Fruit fly (Drosophila melanogaster): ENCODE measurements around the gene Cog8.

Cog8 gene

DNA sequence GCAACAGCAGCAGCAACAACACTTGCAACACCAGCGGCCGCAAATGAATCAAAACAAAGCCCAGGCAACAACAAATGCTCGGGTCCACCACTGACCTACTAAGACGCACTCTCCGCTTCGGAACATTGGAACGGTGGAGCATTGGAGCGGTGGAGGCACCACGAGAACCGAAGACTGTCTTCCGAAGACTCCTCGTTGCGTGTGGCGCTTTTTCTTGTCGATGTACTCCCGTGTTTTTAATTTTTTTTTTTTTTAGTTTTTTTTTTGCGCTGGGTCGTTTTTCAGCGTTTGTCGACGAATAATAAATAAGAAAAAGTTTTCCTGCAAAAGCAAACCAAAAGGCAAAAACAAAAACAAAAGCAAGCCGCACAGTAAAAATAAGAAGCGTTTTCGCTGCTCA lies 1.9 kb upstream of the Cog8 start:
- TF ChIP-seq psq (optimal IDR thresholded peaks at IDR 0.05) (no peak), Dll (optimal IDR thresholded peaks at IDR 0.05) (no peak), pan (optimal IDR thresholded peaks at IDR 0.05) (no peak), EcR (GFP tag; optimal IDR thresholded peaks at IDR 0.05) (no peak), usp (GFP tag; optimal IDR thresholded peaks at IDR 0.05) (no peak), CG8478 (optimal IDR thresholded peaks at IDR 0.05) (no peak)

DNA sequence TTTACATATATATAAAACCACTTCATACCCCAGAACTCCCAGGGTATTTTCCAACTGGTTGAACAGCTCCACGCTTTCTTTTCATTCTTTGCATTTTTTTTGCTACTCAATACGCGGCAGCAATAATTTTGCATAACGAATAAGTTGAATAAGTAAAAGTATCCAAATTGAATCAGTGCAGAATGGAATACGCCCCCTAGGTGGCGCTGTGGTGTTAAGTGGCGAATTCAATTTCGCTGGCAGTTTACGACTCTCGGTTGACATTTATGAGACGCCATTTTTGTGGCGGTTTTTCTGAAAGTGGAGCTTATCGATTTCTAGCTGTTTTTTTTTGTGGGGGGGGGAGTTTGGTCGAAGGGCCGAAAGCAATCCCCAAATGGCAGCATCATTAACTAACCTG lies 4.8 kb downstream of the Cog8 start:
- TF ChIP-seq usp (GFP tag; optimal IDR thresholded peaks at IDR 0.05) = no peak
- no peak for TF ChIP-seq pan (optimal IDR thresholded peaks at IDR 0.05)
- TF ChIP-seq CG8478 (optimal IDR thresholded peaks at IDR 0.05) = no peak
- no peak for TF ChIP-seq psq (optimal IDR thresholded peaks at IDR 0.05)

DNA sequence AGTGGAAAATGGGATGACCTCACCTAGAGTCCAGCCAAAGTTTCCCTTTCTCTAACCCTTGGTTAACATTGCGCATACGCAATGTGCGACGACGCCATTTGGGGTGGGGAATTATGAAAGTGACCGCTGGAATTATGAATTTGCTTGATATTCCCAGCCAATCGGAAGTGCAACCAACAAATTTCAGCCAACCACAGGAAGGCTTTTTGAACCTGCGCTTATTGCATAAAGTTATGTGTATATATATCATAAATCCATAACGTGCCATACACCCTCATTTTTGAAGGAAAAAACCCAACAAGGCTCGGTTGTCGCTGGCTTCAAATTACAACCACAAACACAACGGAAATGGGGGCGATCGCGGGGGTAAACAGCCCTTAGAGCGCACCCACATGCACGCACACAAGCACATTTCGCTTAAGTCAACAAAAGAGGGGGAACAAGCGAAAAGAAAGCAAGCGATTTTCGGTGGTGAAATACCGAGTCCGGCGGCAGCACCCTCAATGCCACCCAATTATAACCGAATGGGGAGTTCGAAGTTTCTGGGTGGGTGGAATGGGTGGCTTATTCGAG lies 10.2 kb downstream of the Cog8 start:
- TF ChIP-seq Dll (optimal IDR thresholded peaks at IDR 0.05) = no peak

- TF ChIP-seq EcR (GFP tag; optimal IDR thresholded peaks at IDR 0.05) (no peak), pan (optimal IDR thresholded peaks at IDR 0.05) (no peak), CG8478 (optimal IDR thresholded peaks at IDR 0.05) (no peak), Dll (optimal IDR thresholded peaks at IDR 0.05) (no peak), psq (optimal IDR thresholded peaks at IDR 0.05) (no peak), usp (GFP tag; optimal IDR thresholded peaks at IDR 0.05) (no peak)
Observed at dm6 chr2L:11484407-11484806, 14.3 kb downstream of the Cog8 start, which contains the start of the genes CG43355 and sala. CG43355 (plus strand) TSS chr2L:11484707. sala (plus strand) TSS chr2L:11484707.

DNA sequence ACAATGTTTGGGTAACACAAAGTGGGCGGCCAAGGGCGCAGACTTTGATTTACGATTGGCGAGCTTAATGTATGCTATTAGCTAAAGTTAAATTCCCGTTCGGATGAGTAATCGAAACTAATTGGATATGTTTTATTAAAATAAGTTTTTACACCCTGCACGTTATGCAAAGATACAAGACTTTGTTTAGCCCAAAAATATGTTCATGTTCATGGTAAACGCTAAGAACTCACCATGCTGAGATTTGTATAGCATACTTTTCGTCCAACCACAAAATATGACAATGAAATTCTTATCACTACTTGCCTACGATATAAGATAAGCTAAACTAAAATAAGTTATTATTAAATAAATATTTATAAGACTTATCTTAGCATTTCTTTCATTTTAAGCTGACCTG lies 23.8 kb downstream of the Cog8 start:
- TF ChIP-seq usp (GFP tag; optimal IDR thresholded peaks at IDR 0.05) (no peak), psq (optimal IDR thresholded peaks at IDR 0.05) (no peak), EcR (GFP tag; optimal IDR thresholded peaks at IDR 0.05) (no peak), pan (optimal IDR thresholded peaks at IDR 0.05) (no peak), Dll (optimal IDR thresholded peaks at IDR 0.05) (no peak), CG8478 (optimal IDR thresholded peaks at IDR 0.05) (no peak)

DNA sequence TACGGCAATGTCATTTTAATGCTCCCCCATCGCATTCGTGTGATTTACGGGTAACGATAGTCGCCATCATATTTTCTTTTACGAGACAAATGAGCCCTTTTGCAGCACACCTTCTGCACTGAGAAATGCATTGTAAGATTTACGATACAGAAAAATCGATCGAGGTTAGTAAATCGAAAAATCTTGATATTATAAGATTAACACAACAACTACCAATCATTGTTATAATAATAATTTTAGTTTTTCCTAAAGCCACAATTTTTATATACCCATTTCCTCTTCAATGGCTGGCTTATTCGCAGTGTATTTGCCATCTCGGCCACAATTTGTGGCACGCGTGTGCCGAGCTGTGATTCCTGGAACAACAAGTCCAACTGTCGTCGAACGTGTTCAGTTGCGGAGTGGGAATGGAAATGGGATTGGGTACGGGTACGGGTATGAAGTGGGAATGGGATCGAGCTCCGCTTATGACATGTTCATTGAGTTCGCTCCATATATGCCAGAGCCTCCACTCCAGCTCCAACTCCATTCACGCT lies 26.7 kb downstream of the Cog8 start:
- TF ChIP-seq EcR (GFP tag; optimal IDR thresholded peaks at IDR 0.05) = no peak

- TF ChIP-seq psq (optimal IDR thresholded peaks at IDR 0.05) (no peak), pan (optimal IDR thresholded peaks at IDR 0.05) (no peak), EcR (GFP tag; optimal IDR thresholded peaks at IDR 0.05) (no peak)
Observed at dm6 chr2L:11469973-11470372, 28.8 kb downstream of the Cog8 start.

- TF ChIP-seq Dll (optimal IDR thresholded peaks at IDR 0.05) = no peak
- no peak for TF ChIP-seq CG8478 (optimal IDR thresholded peaks at IDR 0.05)
- TF ChIP-seq psq (optimal IDR thresholded peaks at IDR 0.05) = no peak
- TF ChIP-seq usp (GFP tag; optimal IDR thresholded peaks at IDR 0.05) = no peak
- no peak for TF ChIP-seq pan (optimal IDR thresholded peaks at IDR 0.05)
- TF ChIP-seq EcR (GFP tag; optimal IDR thresholded peaks at IDR 0.05) = no peak
Observed at dm6 chr2L:11468082-11468481, 30.7 kb downstream of the Cog8 start.

dm6 chr2L:11456667-11457222 lies 42.0 kb downstream of the Cog8 start:
- TF ChIP-seq Dll (optimal IDR thresholded peaks at IDR 0.05) = no peak

DNA sequence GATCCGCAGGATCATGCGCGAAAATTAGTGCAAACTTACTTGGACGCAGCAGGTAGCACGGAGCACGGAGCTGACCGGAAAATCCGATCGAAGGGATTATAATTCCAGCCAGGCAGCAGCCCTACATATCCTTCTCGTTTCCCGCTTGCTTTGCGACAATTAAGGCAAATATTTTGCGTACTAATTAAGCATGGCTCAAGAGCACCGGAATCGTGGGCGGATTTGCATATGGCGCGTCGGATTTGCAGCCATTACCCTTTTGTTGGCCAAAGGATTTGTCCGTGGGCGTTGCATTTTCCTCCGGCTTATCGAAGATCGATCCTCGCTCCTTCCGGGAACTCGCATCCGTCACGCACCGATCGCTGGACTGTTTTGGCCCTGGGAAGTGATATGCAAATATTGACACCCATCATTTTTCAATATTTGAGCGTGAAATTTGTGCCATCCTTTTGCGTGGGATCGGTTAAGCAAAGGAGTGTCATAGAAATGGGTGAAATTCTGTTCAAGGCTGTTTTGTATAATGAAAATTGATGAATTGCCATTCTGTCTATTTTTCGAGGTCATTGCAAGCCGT lies 43.1 kb downstream of the Cog8 start:
- TF ChIP-seq pan (optimal IDR thresholded peaks at IDR 0.05) (no peak), EcR (GFP tag; optimal IDR thresholded peaks at IDR 0.05) (no peak), psq (optimal IDR thresholded peaks at IDR 0.05) (no peak), usp (GFP tag; optimal IDR thresholded peaks at IDR 0.05) (no peak), Dll (optimal IDR thresholded peaks at IDR 0.05) (no peak), CG8478 (optimal IDR thresholded peaks at IDR 0.05) (no peak)

DNA sequence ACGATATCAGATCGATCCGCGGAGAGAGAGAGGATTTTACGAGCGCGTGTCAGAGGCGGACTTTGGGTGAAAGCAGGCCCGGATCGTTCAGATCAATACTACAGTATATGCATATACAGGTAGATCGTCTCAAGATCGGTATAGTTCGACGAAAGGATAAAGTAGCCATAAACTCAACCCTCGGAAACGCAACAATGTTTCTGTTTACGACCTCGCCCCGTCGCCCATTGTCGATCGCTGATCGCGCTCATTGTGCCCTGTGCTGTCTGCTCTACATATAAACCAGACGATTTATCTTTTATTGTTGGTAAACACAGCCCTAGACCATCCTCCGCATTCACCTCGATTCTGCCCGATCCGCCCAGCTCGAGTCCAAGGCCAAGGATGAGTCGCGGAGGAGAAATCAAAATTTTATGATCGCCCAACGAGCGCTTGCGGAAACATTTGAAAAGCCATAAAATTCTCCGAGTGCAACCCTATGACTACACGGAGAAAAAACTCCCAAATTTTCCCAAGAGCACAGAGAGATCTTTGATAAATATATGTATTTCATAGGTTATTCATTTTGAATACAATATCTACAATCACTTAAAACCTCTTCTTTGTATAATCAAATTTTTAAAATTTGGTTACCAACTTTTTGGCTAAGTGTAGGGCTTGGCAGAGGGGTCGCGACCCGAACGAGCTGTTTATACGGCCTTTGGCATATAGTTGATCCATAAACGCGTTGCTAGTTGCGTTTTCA lies 46.0 kb downstream of the Cog8 start:
- TF ChIP-seq pan (optimal IDR thresholded peaks at IDR 0.05) (no peak), Dll (optimal IDR thresholded peaks at IDR 0.05) (no peak), EcR (GFP tag; optimal IDR thresholded peaks at IDR 0.05) (no peak), CG8478 (optimal IDR thresholded peaks at IDR 0.05) (no peak), psq (optimal IDR thresholded peaks at IDR 0.05) (no peak), usp (GFP tag; optimal IDR thresholded peaks at IDR 0.05) (no peak)

DNA sequence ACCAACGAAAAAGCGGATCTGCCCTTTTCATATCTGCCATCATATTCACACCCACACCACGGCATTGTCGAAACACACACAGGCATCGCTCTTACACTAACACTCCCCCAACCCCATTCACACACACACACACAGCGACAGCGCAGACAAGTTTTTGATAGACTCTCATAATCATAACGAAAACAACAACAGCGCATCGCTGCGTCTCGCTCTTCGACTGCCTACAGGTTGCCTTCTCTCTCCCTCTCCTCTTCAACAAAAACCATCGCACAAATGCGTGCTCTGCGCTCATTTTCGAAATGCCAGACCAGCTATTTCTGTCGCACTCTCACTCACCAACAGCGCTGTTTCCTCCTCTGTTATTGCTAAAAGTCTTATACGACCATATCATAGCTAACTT lies 51.1 kb downstream of the Cog8 start:
- TF ChIP-seq EcR (GFP tag; optimal IDR thresholded peaks at IDR 0.05) (no peak), usp (GFP tag; optimal IDR thresholded peaks at IDR 0.05) (no peak), psq (optimal IDR thresholded peaks at IDR 0.05) (no peak), CG8478 (optimal IDR thresholded peaks at IDR 0.05) (peak; percentile 80), Dll (optimal IDR thresholded peaks at IDR 0.05) (peak; percentile 65), pan (optimal IDR thresholded peaks at IDR 0.05) (no peak)
